In genomic region chrV:19897557-19897956, ce11 we compare ENCODE assay signal across 2 worm cellular contexts.
A peak's percentile ranks its signal among the peaks of the same experiment; 100 is the strongest.
TF ChIP-seq lines count a peak whose summit lies in the region.

No protein-coding gene starts in this region.

TF ChIP-seq in whole organism, L2 larva, 48 proteins besides CTCF, POLR2A, EP300 and RAD21 (continued from another document):
- TF ChIP-seq blmp-1 (tag; optimal IDR thresholded peaks at IDR 0.05; lab: Kevin White, UChicago; ENCODE audit: insufficient read depth) (no peak), Y55F3AM.14 (GFP tag; optimal IDR thresholded peaks at IDR 0.05; lab: Kevin White, UChicago) (no peak), C34F6.9 (tag; optimal IDR thresholded peaks at IDR 0.05; lab: Kevin White, UChicago) (peak; percentile 75), ztf-4 (tag; optimal IDR thresholded peaks at IDR 0.05; lab: Kevin White, UChicago) (peak; percentile 64), sem-4 (tag; optimal IDR thresholded peaks at IDR 0.05; lab: Kevin White, UChicago) (peak; percentile 23), nhr-10 (tag; optimal IDR thresholded peaks at IDR 0.05; lab: Kevin White, UChicago) (no peak), dmd-4 (tag; optimal IDR thresholded peaks at IDR 0.05; lab: Kevin White, UChicago) (no peak), nhr-12 (tag; optimal IDR thresholded peaks at IDR 0.05; lab: Kevin White, UChicago) (no peak), elt-3 (tag; optimal IDR thresholded peaks at IDR 0.05; lab: Kevin White, UChicago) (no peak), nhr-77 (tag; optimal IDR thresholded peaks at IDR 0.05; lab: Kevin White, UChicago) (no peak), ceh-82 (tag; optimal IDR thresholded peaks at IDR 0.05; lab: Kevin White, UChicago) (no peak), ztf-1 (GFP tag; conservative IDR thresholded peaks at IDR 0.05; lab: Robert Waterston, UW) (no peak), lin-11 (tag; optimal IDR thresholded peaks at IDR 0.05; lab: Kevin White, UChicago) (no peak), lin-13 (GFP tag; optimal IDR thresholded peaks at IDR 0.05; lab: Kevin White, UChicago) (peak; percentile 60), skn-1 (tag; optimal IDR thresholded peaks at IDR 0.05; lab: Kevin White, UChicago) (no peak), alr-1 (tag; optimal IDR thresholded peaks at IDR 0.05; lab: Kevin White, UChicago) (no peak), fos-1 (tag; optimal IDR thresholded peaks at IDR 0.05; lab: Kevin White, UChicago) (peak; percentile 17), zag-1 (tag; optimal IDR thresholded peaks at IDR 0.05; lab: Kevin White, UChicago) (peak; percentile 63), nhr-6 (tag; optimal IDR thresholded peaks at IDR 0.05; lab: Kevin White, UChicago) (peak; percentile 30), egl-27 (tag; optimal IDR thresholded peaks at IDR 0.05; lab: Kevin White, UChicago) (no peak), nhr-23 (tag; optimal IDR thresholded peaks at IDR 0.05; lab: Kevin White, UChicago) (no peak), elt-1 (tag; optimal IDR thresholded peaks at IDR 0.05; lab: Kevin White, UChicago) (no peak), F13H6.1 (tag; optimal IDR thresholded peaks at IDR 0.05; lab: Kevin White, UChicago) (peak; percentile 66)

TF ChIP-seq in whole organism, L4 larva, 104 proteins besides CTCF, POLR2A, EP300 and RAD21 (continued from another document):
- TF ChIP-seq mdl-1 (tag; optimal IDR thresholded peaks at IDR 0.05; lab: Kevin White, UChicago): peak in 1 of 2 experiments; percentile 53
- no peak for TF ChIP-seq ama-1 (optimal IDR thresholded peaks at IDR 0.05; lab: Kevin White, UChicago)
- TF ChIP-seq unc-130 (GFP tag; optimal IDR thresholded peaks at IDR 0.05; lab: Kevin White, UChicago): no peak
- no peak for TF ChIP-seq daf-16 (GFP tag; optimal IDR thresholded peaks at IDR 0.05; lab: Kevin White, UChicago)
- no peak for TF ChIP-seq daf-16 (tag; optimal IDR thresholded peaks at IDR 0.05; lab: Kevin White, UChicago)
- TF ChIP-seq mxl-2 (GFP tag; conservative IDR thresholded peaks at IDR 0.05; lab: Robert Waterston, UW): no peak
- TF ChIP-seq nhr-28 (tag; optimal IDR thresholded peaks at IDR 0.05; lab: Kevin White, UChicago): peak; percentile 30
- TF ChIP-seq mes-2 (tag; optimal IDR thresholded peaks at IDR 0.05; lab: Kevin White, UChicago; ENCODE audit: poor library complexity, severe bottlenecking): peak; percentile 44
